Worm (Caenorhabditis elegans) whole organism, L4 larva: ENCODE results near the gene F49C12.3.
A peak's percentile ranks its signal among the peaks of the same experiment; 100 is the strongest.

Experiments used
- D1046.2 ChIP-seq: fragments of 200-800 bp; sonication (Bioruptor generic); IDR thresholded peaks from 2 replicates; pipeline ENCODE4 v1.3.6; 2022; ENCODE audit warnings: missing genetic modification characterization, missing compliant biosample characterization
- F37D6.2 ChIP-seq: sonication (generic microtip); optimal IDR thresholded peaks from 2 replicates; lab custom pipeline; 2016; ENCODE audit warnings: mild to moderate bottlenecking, missing genetic modification characterization, missing compliant biosample characterization
- T26A8.4 ChIP-seq: fragments of 200-800 bp; sonication (Bioruptor generic); IDR thresholded peaks from 2 replicates; pipeline ENCODE4 v1.3.6; 2022; ENCODE audit warnings: missing genetic modification characterization, missing compliant biosample characterization
- Y48G9A.11 ChIP-seq: fragments of 200-800 bp; sonication (Bioruptor generic); IDR thresholded peaks from 2 replicates; pipeline ENCODE4 v1.3.6; 2022; ENCODE audit warnings: missing genetic modification reagents, missing genetic modification characterization, missing compliant biosample characterization
- Y5F2A.4 ChIP-seq: fragments of 200-800 bp; sonication (Bioruptor generic); optimal IDR thresholded peaks from 2 replicates; lab custom pipeline; 2018; ENCODE audit warnings: mild to moderate bottlenecking, missing genetic modification characterization, missing compliant biosample characterization
- ZK337.2 ChIP-seq: fragments of 200-800 bp; sonication (Bioruptor generic); IDR thresholded peaks from 2 replicates; pipeline ENCODE4 v1.3.6; 2022; ENCODE audit warnings: missing genetic modification reagents, missing genetic modification characterization, missing compliant biosample characterization
- aly-2 ChIP-seq: sonication (generic microtip); optimal IDR thresholded peaks from 2 replicates; lab custom pipeline; 2018; ENCODE audit warnings: missing biosample characterization, missing genetic modification characterization
- ama-1 ChIP-seq: fragments of 150-350 bp; optimal IDR thresholded peaks from 2 replicates; lab custom pipeline; 2014; ENCODE audit warnings: inconsistent platforms, mixed read lengths
- attf-4 ChIP-seq: sonication (generic microtip); optimal IDR thresholded peaks from 3 replicates; lab custom pipeline; 2017; ENCODE audit warnings: missing biosample characterization, missing genetic modification characterization
- ceh-20 ChIP-seq: fragments of 200-800 bp; sonication (Bioruptor generic); IDR thresholded peaks from 2 replicates; pipeline ENCODE4 v1.3.6; 2022; ENCODE audit warnings: missing genetic modification reagents, missing genetic modification characterization, missing compliant biosample characterization
- ceh-32 ChIP-seq: sonication (generic microtip); optimal IDR thresholded peaks from 2 replicates; lab custom pipeline; 2016; ENCODE audit warnings: mild to moderate bottlenecking, missing genetic modification characterization, missing compliant biosample characterization; ENCODE audit not compliant: poor library complexity
- ceh-62 ChIP-seq: sonication (generic microtip); optimal IDR thresholded peaks from 2 replicates; lab custom pipeline; 2017; ENCODE audit warnings: missing biosample characterization, missing genetic modification characterization
- daf-16 ChIP-seq, 3 experiments: sonication (generic microtip); optimal IDR thresholded peaks; 2 replicates each; lab custom pipeline; 2016 to 2017; ENCODE audit warnings: missing genetic modification characterization in 3 of 3, missing genetic modification reagents in 3 of 3, mild to moderate bottlenecking in 2 of 3, missing compliant biosample characterization in 2 of 3, missing biosample characterization in 1 of 3, moderate library complexity in 1 of 3
- daf-8 ChIP-seq: fragments of 200-800 bp; sonication (Bioruptor generic); IDR thresholded peaks from 2 replicates; pipeline ENCODE4 v1.3.6; 2022; ENCODE audit warnings: missing genetic modification characterization, missing compliant biosample characterization
- dmd-9 ChIP-seq: fragments of 200-800 bp; sonication (Bioruptor generic); IDR thresholded peaks from 2 replicates; pipeline ENCODE4 v1.3.6; 2022; ENCODE audit warnings: missing genetic modification reagents, missing genetic modification characterization, missing compliant biosample characterization
- dpl-1 ChIP-seq: fragments of 150-350 bp; optimal IDR thresholded peaks from 2 replicates; lab custom pipeline; 2014; ENCODE audit warnings: missing biosample characterization, missing genetic modification reagents, missing genetic modification characterization
- duxl-1 ChIP-seq: sonication (generic microtip); optimal IDR thresholded peaks from 2 replicates; lab custom pipeline; 2016; ENCODE audit warnings: mild to moderate bottlenecking, missing genetic modification characterization, moderate library complexity, missing compliant biosample characterization; ENCODE audit not compliant: poor library complexity
- dve-1 ChIP-seq: sonication (generic microtip); optimal IDR thresholded peaks from 2 replicates; lab custom pipeline; 2017; ENCODE audit warnings: antibody characterized with exemption, mild to moderate bottlenecking, missing genetic modification characterization, missing compliant biosample characterization; ENCODE audit not compliant: insufficient read depth
- egl-43 ChIP-seq: fragments of 200-800 bp; sonication (Bioruptor generic); IDR thresholded peaks from 2 replicates; pipeline ENCODE4 v1.3.6; 2022; ENCODE audit warnings: missing genetic modification reagents, missing genetic modification characterization, missing compliant biosample characterization
- fos-1 ChIP-seq: fragments of 150-350 bp; optimal IDR thresholded peaks from 2 replicates; lab custom pipeline; 2014; ENCODE audit warnings: missing biosample characterization, missing genetic modification characterization
- hlh-30 ChIP-seq: sonication (generic microtip); optimal IDR thresholded peaks from 2 replicates; lab custom pipeline; 2017; ENCODE audit warnings: antibody characterized with exemption, mild to moderate bottlenecking, missing genetic modification characterization, missing compliant biosample characterization; ENCODE audit not compliant: insufficient read depth
- hmg-1.1 ChIP-seq: fragments of 200-800 bp; sonication (Bioruptor generic); IDR thresholded peaks from 2 replicates; pipeline ENCODE4 v1.3.6; 2022; ENCODE audit warnings: missing genetic modification reagents, missing genetic modification characterization, missing compliant biosample characterization
- jun-1 ChIP-seq: fragments of 150-350 bp; optimal IDR thresholded peaks from 2 replicates; lab custom pipeline; 2014; ENCODE audit warnings: missing biosample characterization, missing genetic modification reagents, missing genetic modification characterization
- lin-13 ChIP-seq: fragments of 150-350 bp; optimal IDR thresholded peaks from 2 replicates; lab custom pipeline; 2014; ENCODE audit warnings: missing biosample characterization, missing genetic modification reagents, missing genetic modification characterization
- lin-15B ChIP-seq: fragments of 150-350 bp; sonication (generic microtip); optimal IDR thresholded peaks from 3 replicates; lab custom pipeline; 2014; ENCODE audit warnings: missing biosample characterization, missing genetic modification characterization
- lin-38 ChIP-seq: fragments of 200-800 bp; sonication (Bioruptor generic); IDR thresholded peaks from 2 replicates; pipeline ENCODE4 v1.3.6; 2022; ENCODE audit warnings: missing genetic modification reagents, missing genetic modification characterization, missing compliant biosample characterization
- lsy-2 ChIP-seq, 2 experiments: fragments of 150-350 bp in 1 of 2; sonication (generic microtip) in 1 of 2; optimal IDR thresholded peaks; 2 replicates each; lab custom pipeline; 2014 to 2017; ENCODE audit warnings: missing biosample characterization in 2 of 2, missing genetic modification characterization in 2 of 2
- madf-5 ChIP-seq, 2 experiments: fragments of 200-800 bp; sonication (Bioruptor generic); IDR thresholded peaks; 2 replicates each; pipeline ENCODE4 v1.3.6; 2022; ENCODE audit warnings: missing compliant biosample characterization in 2 of 2, missing genetic modification characterization in 2 of 2
- mep-1 ChIP-seq: fragments of 150-350 bp; sonication (generic microtip); optimal IDR thresholded peaks from 3 replicates; lab custom pipeline; 2014; ENCODE audit warnings: missing biosample characterization, missing genetic modification characterization
- mes-2 ChIP-seq: sonication (generic microtip); optimal IDR thresholded peaks from 2 replicates; lab custom pipeline; 2016; ENCODE audit warnings: missing genotype, mild to moderate bottlenecking, missing genetic modification characterization, missing compliant biosample characterization; ENCODE audit not compliant: poor library complexity, severe bottlenecking
- mxl-2 ChIP-seq: fragments of 200-800 bp; sonication (Bioruptor generic); conservative IDR thresholded peaks from 2 replicates; pipeline ENCODE4 v1.3.6; 2022; ENCODE audit warnings: missing genetic modification reagents, missing genetic modification characterization, missing compliant biosample characterization
- nhr-10 ChIP-seq: fragments of 150-350 bp; optimal IDR thresholded peaks from 2 replicates; lab custom pipeline; 2014; ENCODE audit warnings: missing biosample characterization, missing genetic modification characterization
- nhr-237 ChIP-seq: sonication (generic microtip); optimal IDR thresholded peaks from 2 replicates; lab custom pipeline; 2017; ENCODE audit warnings: missing biosample characterization, missing genetic modification characterization
- nhr-41 ChIP-seq: fragments of 200-800 bp; sonication (Bioruptor generic); IDR thresholded peaks from 2 replicates; pipeline ENCODE4 v1.3.6; 2022; ENCODE audit warnings: missing genetic modification reagents, missing genetic modification characterization, missing compliant biosample characterization
- nhr-42 ChIP-seq: fragments of 200-800 bp; sonication (Bioruptor generic); IDR thresholded peaks from 2 replicates; pipeline ENCODE4 v1.3.6; 2022; ENCODE audit warnings: missing genetic modification characterization, missing compliant biosample characterization
- nhr-48 ChIP-seq: sonication (generic microtip); optimal IDR thresholded peaks from 2 replicates; lab custom pipeline; 2016; ENCODE audit warnings: mild to moderate bottlenecking, missing genetic modification characterization, missing compliant biosample characterization
- nhr-77 ChIP-seq: fragments of 150-350 bp; optimal IDR thresholded peaks from 2 replicates; lab custom pipeline; 2014; ENCODE audit warnings: missing biosample characterization, missing genetic modification characterization
- pha-4 ChIP-seq, 2 experiments: fragments of 150-350 bp in 1 of 2; fragments of 200-800 bp in 1 of 2; sonication (Bioruptor generic) in 1 of 2; IDR thresholded peaks in 1 of 2; optimal IDR thresholded peaks in 1 of 2; 2 replicates each; pipeline versions ENCODE4 v1.3.6 to Lab custom; 2014 to 2022; ENCODE audit warnings: missing genetic modification characterization in 2 of 2, missing genetic modification reagents in 2 of 2, missing biosample characterization in 1 of 2, missing compliant biosample characterization in 1 of 2
- pqm-1 ChIP-seq: sonication (generic microtip); optimal IDR thresholded peaks from 2 replicates; lab custom pipeline; 2017; ENCODE audit warnings: missing biosample characterization, missing genetic modification characterization
- set-16 ChIP-seq: fragments of 200-800 bp; sonication (Bioruptor generic); IDR thresholded peaks from 2 replicates; pipeline ENCODE4 v1.3.6; 2022; ENCODE audit warnings: missing genetic modification reagents, missing genetic modification characterization, missing compliant biosample characterization
- snpc-4 ChIP-seq: fragments of 150-350 bp; optimal IDR thresholded peaks from 2 replicates; lab custom pipeline; 2014; ENCODE audit warnings: missing biosample characterization, missing genetic modification characterization
- spr-3 ChIP-seq: fragments of 200-800 bp; sonication (Bioruptor generic); optimal IDR thresholded peaks from 2 replicates; lab custom pipeline; 2018; ENCODE audit warnings: mild to moderate bottlenecking, missing genetic modification characterization, missing compliant biosample characterization
- unc-130 ChIP-seq: sonication (generic microtip); optimal IDR thresholded peaks from 2 replicates; lab custom pipeline; 2016; ENCODE audit warnings: missing genetic modification reagents, missing genetic modification characterization, missing compliant biosample characterization
- unc-62 ChIP-seq, 3 experiments: fragments of 150-350 bp in 1 of 3; sonication (generic microtip); optimal IDR thresholded peaks in 2 of 3; peaks in 1 of 3; 1 replicate in 1 of 3; 2 replicates in 2 of 3; lab custom pipeline; 2014 to 2017; ENCODE audit warnings: missing biosample characterization in 3 of 3, missing genetic modification characterization in 3 of 3, missing genetic modification reagents in 3 of 3, missing genotype in 1 of 3
- zag-1 ChIP-seq: fragments of 150-350 bp; optimal IDR thresholded peaks from 2 replicates; lab custom pipeline; 2014; ENCODE audit warnings: missing biosample characterization, missing genetic modification characterization
- zfp-2 ChIP-seq: sonication (generic microtip); optimal IDR thresholded peaks from 2 replicates; lab custom pipeline; 2016; ENCODE audit warnings: mild to moderate bottlenecking, missing genetic modification characterization, missing compliant biosample characterization
- zfp-3 ChIP-seq: fragments of 200-800 bp; sonication (Bioruptor generic); conservative IDR thresholded peaks from 2 replicates; pipeline ENCODE4 v1.3.6; 2022; ENCODE audit warnings: missing genetic modification reagents, missing genetic modification characterization, missing compliant biosample characterization
- ztf-7 ChIP-seq: fragments of 150-350 bp; optimal IDR thresholded peaks from 2 replicates; lab custom pipeline; 2014; ENCODE audit warnings: missing biosample characterization, missing genetic modification characterization

The F49C12.3 gene

DNA sequence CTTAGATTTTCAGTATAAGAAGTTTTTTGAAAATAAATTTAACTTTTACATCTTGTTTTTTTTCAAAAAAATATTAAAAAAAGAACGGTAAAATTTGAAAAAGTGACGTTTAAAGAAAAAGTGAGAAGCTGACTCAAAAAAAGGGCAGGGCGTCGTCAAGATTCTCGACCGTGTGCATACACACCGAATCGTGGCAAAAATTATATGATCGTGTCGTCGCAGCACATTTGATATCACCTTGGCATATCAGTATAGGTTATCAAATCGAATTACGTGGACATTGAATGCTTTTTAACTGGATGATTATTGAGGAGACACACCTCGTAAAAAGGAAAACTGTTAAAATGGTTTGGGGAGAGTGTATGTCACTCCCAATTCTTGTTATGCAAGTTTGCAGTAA, 32.8 kb downstream of the F49C12.3 start (continued):
- TF ChIP-seq Y5F2A.4 (GFP tag; lab: Kevin White, UChicago) (no peak), jun-1 (no peak), aly-2 (no peak), unc-130 (no peak), daf-8 (no peak), ztf-7 (no peak), zfp-2 (tag; lab: Kevin White, UChicago) (no peak), lin-38 (peak; percentile 39; the same call in 1 of the 2 replicates)

DNA sequence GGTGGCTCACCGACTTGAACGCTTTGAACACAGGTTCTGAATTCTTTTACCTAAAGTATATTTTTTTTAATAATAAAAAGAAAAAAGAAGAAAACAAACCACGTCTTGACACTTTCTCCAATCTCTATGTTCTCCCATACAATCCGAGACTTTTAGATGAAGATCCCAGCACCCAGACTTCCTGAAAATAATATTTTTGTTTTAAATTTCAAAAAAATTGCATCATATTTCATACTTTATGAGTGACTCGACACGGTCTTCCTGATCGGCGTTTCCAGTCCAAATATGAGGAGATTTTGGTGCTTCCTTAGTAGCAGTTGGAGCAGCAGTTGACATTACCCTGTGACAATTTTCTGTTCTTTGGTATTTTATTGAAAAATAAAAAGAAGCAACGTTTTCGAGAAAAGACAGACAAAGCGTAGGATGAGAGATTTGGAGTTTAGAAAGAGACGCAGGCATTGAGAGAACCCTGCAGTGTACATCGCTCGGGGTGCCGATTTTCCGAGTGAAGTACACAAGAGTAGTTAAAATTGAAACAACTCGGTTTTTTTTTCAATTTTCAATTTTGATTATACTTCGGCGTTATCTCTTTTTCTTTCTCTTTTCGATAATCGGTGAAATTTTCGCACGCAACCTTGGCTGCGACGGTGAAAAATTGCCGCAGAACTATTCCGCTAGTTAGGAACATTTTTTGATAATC, 35.5 kb downstream of the F49C12.3 start, which contains the start of the genes coa-4 and T20D3.14:
Gene coa-4 (minus strand): TSS at position 51 of the 700 bp plus-strand sequence.
Gene T20D3.14 (minus strand): TSS at position 358 of the 700 bp plus-strand sequence.
- TF ChIP-seq mes-2 (tag; lab: Kevin White, UChicago), result peak; percentile 56
- no peak for TF ChIP-seq ztf-7
- no peak for TF ChIP-seq zfp-2 (tag; lab: Kevin White, UChicago)
- no peak for TF ChIP-seq ZK337.2 (GFP tag; lab: Robert Waterston, UW)
- TF ChIP-seq ceh-32 (tag; lab: Kevin White, UChicago), result no peak
- TF ChIP-seq duxl-1 (tag; lab: Kevin White, UChicago), result no peak
- peak; percentile 23 for TF ChIP-seq nhr-77 (tag; lab: Kevin White, UChicago)
- TF ChIP-seq nhr-48 (tag; lab: Kevin White, UChicago), result no peak
- peak; percentile 35 for TF ChIP-seq dpl-1 (GFP tag; lab: Kevin White, UChicago)
- TF ChIP-seq nhr-42 (GFP tag; lab: Robert Waterston, UW), result no peak
- 0 out of 2 replicates have a peak, but pooled peaks have one; percentile 8 for TF ChIP-seq ceh-20 (GFP tag; lab: Robert Waterston, UW)
- no peak for TF ChIP-seq nhr-41
- TF ChIP-seq pha-4 (GFP tag; IDR thresholded peaks at IDR 0.05; lab: Robert Waterston, UW), result no peak
- peak; percentile 40 for TF ChIP-seq pha-4 (tag; optimal IDR thresholded peaks at IDR 0.05; lab: Kevin White, UChicago)
- TF ChIP-seq unc-62 (GFP tag; optimal IDR thresholded peaks at IDR 0.05 in 1 of 2; lab: Kevin White, UChicago), result no peak
- TF ChIP-seq unc-62 (tag; optimal IDR thresholded peaks at IDR 0.05; lab: Kevin White, UChicago), result no peak
- no peak for TF ChIP-seq attf-4 (tag; lab: Kevin White, UChicago)
- no peak for TF ChIP-seq mxl-2 (GFP tag; lab: Robert Waterston, UW)
- TF ChIP-seq set-16 (GFP tag; lab: Robert Waterston, UW), result no peak
- no peak for TF ChIP-seq egl-43 (GFP tag; lab: Robert Waterston, UW)
- TF ChIP-seq nhr-237 (tag; lab: Kevin White, UChicago), result no peak
- 0 out of 2 replicates have a peak, but pooled peaks have one; percentile 40 for TF ChIP-seq hmg-1.1 (GFP tag; lab: Robert Waterston, UW)
- no peak for TF ChIP-seq lin-13
- no peak for TF ChIP-seq madf-5 (GFP tag; IDR thresholded peaks at IDR 0.05; lab: Robert Waterston, UW)
- no peak for TF ChIP-seq nhr-10 (tag; lab: Kevin White, UChicago)
- peak in 1 of 2 experiments; percentile 57 for TF ChIP-seq lsy-2 (tag; optimal IDR thresholded peaks at IDR 0.05; lab: Kevin White, UChicago)
- no peak for TF ChIP-seq D1046.2
- no peak for TF ChIP-seq daf-16 (GFP tag; optimal IDR thresholded peaks at IDR 0.05; lab: Kevin White, UChicago)
- TF ChIP-seq daf-16 (tag; optimal IDR thresholded peaks at IDR 0.05; lab: Kevin White, UChicago), result peak; percentile 64
- no peak for TF ChIP-seq zag-1 (tag; lab: Kevin White, UChicago)
- TF ChIP-seq hlh-30 (tag; lab: Kevin White, UChicago), result peak; percentile 57
- no peak for TF ChIP-seq T26A8.4 (GFP tag; lab: Robert Waterston, UW)
- peak; percentile 55 for TF ChIP-seq mep-1 (tag; lab: Kevin White, UChicago)
- TF ChIP-seq spr-3 (GFP tag; lab: Kevin White, UChicago), result no peak
- TF ChIP-seq F37D6.2 (tag; lab: Kevin White, UChicago), result no peak
- no peak for TF ChIP-seq snpc-4 (tag; lab: Kevin White, UChicago)
- TF ChIP-seq ceh-62 (tag; lab: Kevin White, UChicago), result no peak
- TF ChIP-seq dmd-9, result no peak
- TF ChIP-seq lin-15B, result no peak
- TF ChIP-seq zfp-3 (GFP tag; lab: Robert Waterston, UW), result no peak
- TF ChIP-seq Y48G9A.11 (GFP tag; lab: Robert Waterston, UW), result no peak
- no peak for TF ChIP-seq fos-1 (tag; lab: Kevin White, UChicago)
- TF ChIP-seq dve-1, result peak; percentile 69
- TF ChIP-seq ama-1 (lab: Kevin White, UChicago), result no peak
- peak; percentile 24 for TF ChIP-seq pqm-1 (tag; lab: Kevin White, UChicago)
